Worm (Caenorhabditis elegans) whole organism, mixed stage, embryonic: ENCODE results near the gene men-1.

Experiments
- M03D4.4 ChIP-seq: sonication (generic microtip); optimal IDR thresholded peaks from 2 replicates; lab custom pipeline; 2017; ENCODE audit warnings: mild to moderate bottlenecking, missing genetic modification characterization, missing compliant biosample characterization
- bed-3 ChIP-seq: fragments of 200-800 bp; sonication (Bioruptor generic); optimal IDR thresholded peaks from 3 replicates; lab custom pipeline; 2018; ENCODE audit warnings: mild to moderate bottlenecking, missing genetic modification characterization, moderate library complexity, missing compliant biosample characterization
- blmp-1 ChIP-seq: fragments of 150-350 bp; optimal IDR thresholded peaks from 2 replicates; lab custom pipeline; 2014; ENCODE audit warnings: missing biosample characterization, missing genetic modification characterization
- ceh-39 ChIP-seq: fragments of 150-350 bp; optimal IDR thresholded peaks from 2 replicates; lab custom pipeline; 2014; ENCODE audit warnings: missing biosample characterization, missing genetic modification characterization
- ceh-43 ChIP-seq: fragments of 200-800 bp; sonication (Bioruptor generic); optimal IDR thresholded peaks from 2 replicates; lab custom pipeline; 2018; ENCODE audit warnings: mild to moderate bottlenecking, missing genetic modification characterization, moderate library complexity, missing compliant biosample characterization
- ceh-83 ChIP-seq: fragments of 200-800 bp; sonication (Bioruptor generic); optimal IDR thresholded peaks from 2 replicates; lab custom pipeline; 2018; ENCODE audit warnings: mild to moderate bottlenecking, missing genetic modification characterization, missing compliant biosample characterization
- ces-1 ChIP-seq: fragments of 150-350 bp; optimal IDR thresholded peaks from 2 replicates; lab custom pipeline; 2014; ENCODE audit warnings: missing biosample characterization, missing genetic modification reagents, missing genetic modification characterization
- cnd-1 ChIP-seq: fragments of 200-800 bp; sonication (Bioruptor generic); optimal IDR thresholded peaks from 2 replicates; lab custom pipeline; 2018; ENCODE audit warnings: mild to moderate bottlenecking, missing genetic modification characterization, missing compliant biosample characterization
- drap-1 ChIP-seq: fragments of 200-800 bp; sonication (Bioruptor generic); optimal IDR thresholded peaks from 3 replicates; lab custom pipeline; 2018; ENCODE audit warnings: mild to moderate bottlenecking, missing genetic modification characterization, missing compliant biosample characterization
- elt-1 ChIP-seq: sonication (generic microtip); optimal IDR thresholded peaks from 2 replicates; lab custom pipeline; 2017; ENCODE audit warnings: missing genetic modification characterization, mild to moderate bottlenecking, missing compliant biosample characterization, antibody characterized with exemption, moderate library complexity, borderline replicate concordance; ENCODE audit not compliant: insufficient read depth
- elt-3 ChIP-seq: fragments of 150-350 bp; optimal IDR thresholded peaks from 2 replicates; lab custom pipeline; 2014; ENCODE audit warnings: missing biosample characterization, missing genetic modification characterization
- flh-1 ChIP-seq: fragments of 200-800 bp; sonication (Bioruptor generic); optimal IDR thresholded peaks from 2 replicates; lab custom pipeline; 2018; ENCODE audit warnings: mild to moderate bottlenecking, missing genetic modification characterization, moderate library complexity, missing compliant biosample characterization
- ham-2 ChIP-seq: fragments of 200-800 bp; sonication (Bioruptor generic); optimal IDR thresholded peaks from 2 replicates; lab custom pipeline; 2018; ENCODE audit warnings: mild to moderate bottlenecking, missing genetic modification characterization, missing compliant biosample characterization
- hlh-1 ChIP-seq: fragments of 150-350 bp; optimal IDR thresholded peaks from 2 replicates; lab custom pipeline; 2014; ENCODE audit warnings: missing biosample characterization, missing genetic modification reagents, missing genetic modification characterization
- lin-13 ChIP-seq: fragments of 150-350 bp; optimal IDR thresholded peaks from 2 replicates; lab custom pipeline; 2014; ENCODE audit warnings: missing biosample characterization, missing genetic modification characterization
- lin-32 ChIP-seq: fragments of 200-800 bp; sonication (Bioruptor generic); optimal IDR thresholded peaks from 2 replicates; lab custom pipeline; 2018; ENCODE audit warnings: mild to moderate bottlenecking, missing genetic modification characterization, missing compliant biosample characterization
- lsy-2 ChIP-seq: fragments of 150-350 bp; optimal IDR thresholded peaks from 2 replicates; lab custom pipeline; 2014; ENCODE audit warnings: missing biosample characterization, missing genetic modification characterization
- mab-5 ChIP-seq: fragments of 150-350 bp; optimal IDR thresholded peaks from 2 replicates; lab custom pipeline; 2014; ENCODE audit warnings: missing biosample characterization, missing genetic modification characterization
- mep-1 ChIP-seq: fragments of 150-350 bp; optimal IDR thresholded peaks from 2 replicates; lab custom pipeline; 2017; ENCODE audit warnings: missing biosample characterization, missing genetic modification reagents, missing genetic modification characterization, inconsistent platforms
- mls-2 ChIP-seq: sonication (generic microtip); optimal IDR thresholded peaks from 2 replicates; lab custom pipeline; 2016; ENCODE audit warnings: mild to moderate bottlenecking, missing genetic modification characterization, moderate library complexity, missing compliant biosample characterization
- nhr-12 ChIP-seq: fragments of 150-350 bp; optimal IDR thresholded peaks from 2 replicates; lab custom pipeline; 2014; ENCODE audit warnings: missing biosample characterization, missing genetic modification characterization
- nhr-2 ChIP-seq: fragments of 150-350 bp; optimal IDR thresholded peaks from 2 replicates; lab custom pipeline; 2014; ENCODE audit warnings: missing biosample characterization, missing genetic modification characterization
- nhr-237 ChIP-seq: fragments of 150-350 bp; optimal IDR thresholded peaks from 2 replicates; lab custom pipeline; 2014; ENCODE audit warnings: missing biosample characterization, missing genetic modification characterization
- nhr-28 ChIP-seq: fragments of 150-350 bp; optimal IDR thresholded peaks from 2 replicates; lab custom pipeline; 2014; ENCODE audit warnings: missing biosample characterization, missing genetic modification characterization
- nhr-76 ChIP-seq: sonication (generic microtip); optimal IDR thresholded peaks from 2 replicates; lab custom pipeline; 2017; ENCODE audit warnings: missing biosample characterization, missing genetic modification characterization
- pha-4 ChIP-seq: fragments of 150-350 bp; optimal IDR thresholded peaks from 2 replicates; lab custom pipeline; 2018; ENCODE audit warnings: missing biosample characterization, missing genetic modification reagents, missing genetic modification characterization
- sem-2 ChIP-seq: fragments of 200-800 bp; sonication (Bioruptor generic); optimal IDR thresholded peaks from 2 replicates; lab custom pipeline; 2018; ENCODE audit warnings: mild to moderate bottlenecking, missing genetic modification characterization, missing compliant biosample characterization
- snpc-4 ChIP-seq: fragments of 150-350 bp; optimal IDR thresholded peaks from 2 replicates; lab custom pipeline; 2014; ENCODE audit warnings: missing biosample characterization, missing genetic modification characterization
- sptf-1 ChIP-seq: sonication (generic microtip); optimal IDR thresholded peaks from 2 replicates; lab custom pipeline; 2017; ENCODE audit warnings: mild to moderate bottlenecking, missing genetic modification characterization, moderate library complexity, missing compliant biosample characterization
- tbx-8 ChIP-seq: fragments of 200-800 bp; sonication (Bioruptor generic); optimal IDR thresholded peaks from 2 replicates; lab custom pipeline; 2018; ENCODE audit warnings: mild to moderate bottlenecking, missing genetic modification characterization, moderate library complexity, missing compliant biosample characterization
- unc-120 ChIP-seq: sonication (generic microtip); optimal IDR thresholded peaks from 2 replicates; lab custom pipeline; 2017; ENCODE audit warnings: missing genetic modification characterization, missing compliant biosample characterization; ENCODE audit not compliant: poor library complexity, severe bottlenecking
- unc-39 ChIP-seq: fragments of 150-350 bp; optimal IDR thresholded peaks from 2 replicates; lab custom pipeline; 2014; ENCODE audit warnings: missing biosample characterization, missing genetic modification characterization
- unc-62 ChIP-seq: fragments of 150-350 bp; optimal IDR thresholded peaks from 2 replicates; lab custom pipeline; 2014; ENCODE audit warnings: missing biosample characterization, missing genetic modification reagents, missing genetic modification characterization
- zip-8 ChIP-seq: fragments of 150-350 bp; optimal IDR thresholded peaks from 2 replicates; lab custom pipeline; 2014; ENCODE audit warnings: missing biosample characterization, missing genetic modification characterization
- ztf-11 ChIP-seq: fragments of 150-350 bp; optimal IDR thresholded peaks from 2 replicates; lab custom pipeline; 2014; ENCODE audit warnings: missing biosample characterization, missing genetic modification characterization

men-1 gene

ce11 chrII:14250147-14250965 is 16.4 kb upstream of the men-1 start, which contains the start of gene hmg-1.1:
TSS of gene hmg-1.1 (plus strand) at chrII:14250695.
- TF ChIP-seq sptf-1 (peak; percentile 78), unc-62 (peak; percentile 25), zip-8 (no peak), ham-2 (GFP tag; lab: Kevin White, UChicago) (peak; percentile 97), bed-3 (GFP tag; lab: Kevin White, UChicago) (peak; percentile 9), tbx-8 (GFP tag; lab: Kevin White, UChicago) (no peak), ceh-83 (GFP tag; lab: Kevin White, UChicago) (no peak), drap-1 (GFP tag; lab: Kevin White, UChicago) (peak; percentile 83), hlh-1 (tag; lab: Kevin White, UChicago) (peak; percentile 62), mep-1 (tag; lab: Kevin White, UChicago) (peak; percentile 63), elt-3 (tag; lab: Kevin White, UChicago) (no peak), flh-1 (GFP tag; lab: Kevin White, UChicago) (peak; percentile 53), blmp-1 (tag; lab: Kevin White, UChicago) (no peak), mls-2 (tag; lab: Kevin White, UChicago) (peak; percentile 90), lin-32 (peak; percentile 50), mab-5 (tag; lab: Kevin White, UChicago) (no peak), pha-4 (tag; lab: Kevin White, UChicago) (peak; percentile 77), lin-13 (tag; lab: Kevin White, UChicago) (peak; percentile 84), nhr-237 (peak; percentile 65), cnd-1 (tag; lab: Kevin White, UChicago) (peak; percentile 73), nhr-12 (no peak), ceh-43 (GFP tag; lab: Kevin White, UChicago) (no peak), unc-120 (tag; lab: Kevin White, UChicago) (peak; percentile 97), M03D4.4 (tag; lab: Kevin White, UChicago) (peak; percentile 81), nhr-2 (tag; lab: Kevin White, UChicago) (no peak), nhr-76 (peak; percentile 52), ces-1 (GFP tag; lab: Kevin White, UChicago) (peak; percentile 22), lsy-2 (tag; lab: Kevin White, UChicago) (peak; percentile 26), sem-2 (GFP tag; lab: Kevin White, UChicago) (peak; percentile 54), elt-1 (tag; lab: Kevin White, UChicago) (no peak), ztf-11 (tag; lab: Kevin White, UChicago) (peak; percentile 41), unc-39 (no peak), snpc-4 (no peak)
- TF ChIP-seq, all 35 proteins: peak for 21

ce11 chrII:14249489-14249888 is 15.6 kb upstream of the men-1 start:
- TF ChIP-seq nhr-28 (tag; lab: Kevin White, UChicago) (no peak), zip-8 (no peak), lin-13 (tag; lab: Kevin White, UChicago) (peak; percentile 50), pha-4 (tag; lab: Kevin White, UChicago) (peak; percentile 14), mls-2 (tag; lab: Kevin White, UChicago) (no peak), ztf-11 (tag; lab: Kevin White, UChicago) (peak; percentile 49), nhr-2 (tag; lab: Kevin White, UChicago) (no peak), drap-1 (GFP tag; lab: Kevin White, UChicago) (peak; percentile 27), hlh-1 (tag; lab: Kevin White, UChicago) (peak; percentile 56), sptf-1 (peak; percentile 46), nhr-237 (no peak), unc-120 (tag; lab: Kevin White, UChicago) (no peak), ceh-39 (tag; lab: Kevin White, UChicago) (no peak), mab-5 (tag; lab: Kevin White, UChicago) (no peak), elt-3 (tag; lab: Kevin White, UChicago) (no peak), nhr-12 (no peak), M03D4.4 (tag; lab: Kevin White, UChicago) (peak; percentile 21), lin-32 (peak; percentile 26), elt-1 (tag; lab: Kevin White, UChicago) (no peak), bed-3 (GFP tag; lab: Kevin White, UChicago) (no peak), tbx-8 (GFP tag; lab: Kevin White, UChicago) (no peak), ces-1 (GFP tag; lab: Kevin White, UChicago) (peak; percentile 31), mep-1 (tag; lab: Kevin White, UChicago) (peak; percentile 34), cnd-1 (tag; lab: Kevin White, UChicago) (peak; percentile 49), blmp-1 (tag; lab: Kevin White, UChicago) (no peak), unc-62 (no peak), ceh-43 (GFP tag; lab: Kevin White, UChicago) (no peak), sem-2 (GFP tag; lab: Kevin White, UChicago) (peak; percentile 62), snpc-4 (no peak), flh-1 (GFP tag; lab: Kevin White, UChicago) (no peak), unc-39 (no peak), ceh-83 (GFP tag; lab: Kevin White, UChicago) (peak; percentile 36), lsy-2 (tag; lab: Kevin White, UChicago) (peak; percentile 17), ham-2 (GFP tag; lab: Kevin White, UChicago) (no peak), nhr-76 (peak; percentile 22)
- TF ChIP-seq, all 35 proteins: peak for 15
